Fruit fly (Drosophila melanogaster): ENCODE results near the gene Acbp2.
A peak's percentile ranks its signal among the peaks of the same experiment; 100 is the strongest.

Acbp2 gene

dm6 chr3L:7133699-7134655 lies 2.3 kb downstream of the Acbp2 start, which contains the start of gene melt (continued):
- peak; percentile 82 for TF ChIP-seq CG1792 (GFP tag; optimal IDR thresholded peaks at IDR 0.05)
- peak; percentile 87 for TF ChIP-seq Ets97D (GFP tag; optimal IDR thresholded peaks at IDR 0.05)
- peak; percentile 81 for TF ChIP-seq vfl (GFP tag; optimal IDR thresholded peaks at IDR 0.05)
- peak; percentile 87 to 91 for TF ChIP-seq Hr51 (GFP tag; optimal IDR thresholded peaks at IDR 0.05)
- TF ChIP-seq lbe (GFP tag; optimal IDR thresholded peaks at IDR 0.05): peak; percentile 64
- TF ChIP-seq danr (GFP tag; IDR thresholded peaks at IDR 0.05): peak; percentile 51; the same call in 1 of the 2 replicates
- no peak for TF ChIP-seq p53 (GFP tag; optimal IDR thresholded peaks at IDR 0.05)
- no peak for TF ChIP-seq ab (GFP tag; optimal IDR thresholded peaks at IDR 0.05)
- TF ChIP-seq zfh2 (GFP tag; optimal IDR thresholded peaks at IDR 0.05): peak; percentile 92
- peak; percentile 66 for TF ChIP-seq gcm2 (GFP tag; optimal IDR thresholded peaks at IDR 0.05)
- peak; percentile 66; the same call in 1 of the 3 replicates for TF ChIP-seq Aef1 (GFP tag; IDR thresholded peaks at IDR 0.05)
- TF ChIP-seq hb (GFP tag; IDR thresholded peaks at IDR 0.05; ENCODE audit: partially characterized antibody): no peak
- peak; percentile 76 for TF ChIP-seq CG14667 (GFP tag; IDR thresholded peaks at IDR 0.05)
- TF ChIP-seq Xrp1 (GFP tag; IDR thresholded peaks at IDR 0.05): peak; percentile 79
- TF ChIP-seq MTF-1 (GFP tag; optimal IDR thresholded peaks at IDR 0.05; ENCODE audit: borderline replicate concordance): no peak
- 0 out of 2 replicates have a peak, but pooled peaks have one; percentile 25 for TF ChIP-seq dimm (GFP tag; IDR thresholded peaks at IDR 0.05)
- TF ChIP-seq az2 (GFP tag; optimal IDR thresholded peaks at IDR 0.05): peak; percentile 89
- peak; percentile 81 for TF ChIP-seq Ptx1 (GFP tag; IDR thresholded peaks at IDR 0.05)
- TF ChIP-seq dmrt11E (tag; optimal IDR thresholded peaks at IDR 0.05): peak; percentile 83
- peak; percentile 90 for TF ChIP-seq gro (GFP tag; optimal IDR thresholded peaks at IDR 0.05)
- peak; percentile 55 for TF ChIP-seq CG32772 (GFP tag; IDR thresholded peaks at IDR 0.05)
- no peak for TF ChIP-seq eve (GFP tag; optimal IDR thresholded peaks at IDR 0.05)
- peak; percentile 35 for TF ChIP-seq CG12071 (GFP tag; optimal IDR thresholded peaks at IDR 0.05)
- no peak for TF ChIP-seq corto (GFP tag; optimal IDR thresholded peaks at IDR 0.05)
- TF ChIP-seq Med (GFP tag): peak; percentile 97
- TF ChIP-seq otp (GFP tag; IDR thresholded peaks at IDR 0.05): peak; percentile 62
- peak; percentile 81 for TF ChIP-seq caup (GFP tag; optimal IDR thresholded peaks at IDR 0.05; ENCODE audit: severe bottlenecking)
- TF ChIP-seq CG17359 (tag; optimal IDR thresholded peaks at IDR 0.05): peak; percentile 77
- TF ChIP-seq CG2202 (tag; optimal IDR thresholded peaks at IDR 0.05): peak; percentile 66
- TF ChIP-seq phol (tag; optimal IDR thresholded peaks at IDR 0.05): peak; percentile 90
- TF ChIP-seq tx (GFP tag; optimal IDR thresholded peaks at IDR 0.05): peak; percentile 81
- peak; percentile 74; the same call in 1 of the 2 replicates for TF ChIP-seq CG32767 (GFP tag; IDR thresholded peaks at IDR 0.05)
- TF ChIP-seq B-H1 (GFP tag; IDR thresholded peaks at IDR 0.05): no peak; the same call in none of the 3 replicates
- TF ChIP-seq salm (tag; optimal IDR thresholded peaks at IDR 0.05): peak; percentile 49
- TF ChIP-seq CTCF (GFP tag; optimal IDR thresholded peaks at IDR 0.05): peak; percentile 31
- no peak for TF ChIP-seq Dp (GFP tag; optimal IDR thresholded peaks at IDR 0.05)
- TF ChIP-seq Dref (GFP tag; IDR thresholded peaks at IDR 0.05): 0 out of 2 replicates have a peak, but pooled peaks have one; percentile 31
- peak; percentile 84 for TF ChIP-seq Sox102F (GFP tag; optimal IDR thresholded peaks at IDR 0.05)
- no peak; the same call in 1 of the 2 replicates for TF ChIP-seq Oaz (GFP tag; IDR thresholded peaks at IDR 0.05)
- TF ChIP-seq Doc2 (GFP tag; IDR thresholded peaks at IDR 0.05): peak; percentile 63; the same call in 1 of the 2 replicates
- TF ChIP-seq Elba2 (GFP tag; optimal IDR thresholded peaks at IDR 0.05): peak; percentile 23
- TF ChIP-seq Dad (GFP tag; optimal IDR thresholded peaks at IDR 0.05): peak; percentile 87
- 0 out of 2 replicates have a peak, but pooled peaks have one; percentile 47 for TF ChIP-seq gt (GFP tag; IDR thresholded peaks at IDR 0.05)
- TF ChIP-seq btn (GFP tag; optimal IDR thresholded peaks at IDR 0.05): peak; percentile 81
- TF ChIP-seq CG7987 (GFP tag; optimal IDR thresholded peaks at IDR 0.05): peak; percentile 32
- peak; percentile 94 for TF ChIP-seq CG7556 (GFP tag; optimal IDR thresholded peaks at IDR 0.05)
- TF ChIP-seq CG30403 (GFP tag; optimal IDR thresholded peaks at IDR 0.05): peak; percentile 94
- TF ChIP-seq ara (GFP tag; IDR thresholded peaks at IDR 0.05): peak; percentile 76
- peak; percentile 89 for TF ChIP-seq CG18619 (GFP tag; optimal IDR thresholded peaks at IDR 0.05)
